Worm (Caenorhabditis elegans) whole organism, young adult: ENCODE results near the gene hrg-2.

ENCODE experiments used
- B0035.1 ChIP-seq: sonication (generic microtip); optimal IDR thresholded peaks from 2 replicates; lab custom pipeline; 2016; ENCODE audit warnings: missing genetic modification characterization, mild to moderate bottlenecking, missing compliant biosample characterization, missing genotype, missing genetic modification reagents
- B0336.3 ChIP-seq: fragments of 200-800 bp; sonication (Bioruptor generic); IDR thresholded peaks from 2 replicates; pipeline ENCODE4 v1.3.6; 2022; ENCODE audit warnings: missing genetic modification characterization, missing compliant biosample characterization
- D2030.7 ChIP-seq: fragments of 200-800 bp; sonication (Bioruptor generic); IDR thresholded peaks from 2 replicates; pipeline ENCODE4 v1.3.6; 2022; ENCODE audit warnings: missing genetic modification reagents, missing genetic modification characterization, missing compliant biosample characterization
- F37B4.10 ChIP-seq: fragments of 200-800 bp; sonication (Bioruptor generic); IDR thresholded peaks from 2 replicates; pipeline ENCODE4 v1.3.6; 2022; ENCODE audit warnings: missing genetic modification characterization, missing compliant biosample characterization
- F39B2.1 ChIP-seq: fragments of 200-800 bp; sonication (Bioruptor generic); IDR thresholded peaks from 2 replicates; pipeline ENCODE4 v1.3.6; 2022; ENCODE audit warnings: missing genetic modification reagents, missing genetic modification characterization, missing compliant biosample characterization
- F52B5.7 ChIP-seq: sonication (generic microtip); optimal IDR thresholded peaks from 2 replicates; lab custom pipeline; 2016; ENCODE audit warnings: mild to moderate bottlenecking, missing genetic modification characterization, missing compliant biosample characterization
- K12H6.12 ChIP-seq: fragments of 200-800 bp; sonication (Bioruptor generic); optimal IDR thresholded peaks from 2 replicates; lab custom pipeline; 2018; ENCODE audit warnings: mild to moderate bottlenecking, missing genetic modification characterization, missing compliant biosample characterization
- ZK185.1 ChIP-seq: sonication (generic microtip); optimal IDR thresholded peaks from 2 replicates; lab custom pipeline; 2016; ENCODE audit warnings: mild to moderate bottlenecking, missing genetic modification characterization, missing compliant biosample characterization; ENCODE audit not compliant: poor library complexity, severe bottlenecking
- ama-1 ChIP-seq, 3 experiments: fragments of 150-350 bp in 1 of 3; sonication (generic microtip) in 2 of 3; optimal IDR thresholded peaks; 2 replicates each; lab custom pipeline; 2014 to 2018; ENCODE audit warnings: missing biosample characterization in 2 of 3, missing genetic modification characterization in 2 of 3, missing genetic modification reagents in 2 of 3
- atf-7 ChIP-seq: sonication (generic microtip); optimal IDR thresholded peaks from 2 replicates; lab custom pipeline; 2017; ENCODE audit warnings: mild to moderate bottlenecking, missing genetic modification characterization, missing compliant biosample characterization
- attf-3 ChIP-seq: fragments of 200-800 bp; sonication (Bioruptor generic); conservative IDR thresholded peaks from 2 replicates; pipeline ENCODE4 v1.3.6; 2022; ENCODE audit warnings: missing genetic modification reagents, missing genetic modification characterization, missing compliant biosample characterization
- cebp-1 ChIP-seq, 2 experiments: fragments of 200-800 bp in 1 of 2; sonication (Bioruptor generic) in 1 of 2; sonication (generic microtip) in 1 of 2; IDR thresholded peaks in 1 of 2; optimal IDR thresholded peaks in 1 of 2; 2 replicates each; pipeline versions ENCODE4 v1.3.6 to Lab custom; 2017 to 2022; ENCODE audit warnings: missing compliant biosample characterization in 2 of 2, missing genetic modification characterization in 2 of 2, mild to moderate bottlenecking in 1 of 2, missing genetic modification reagents in 1 of 2, moderate library complexity in 1 of 2
- ceh-40 ChIP-seq: fragments of 200-800 bp; sonication (Bioruptor generic); IDR thresholded peaks from 2 replicates; pipeline ENCODE4 v1.3.6; 2022; ENCODE audit warnings: missing genetic modification characterization, missing compliant biosample characterization
- ceh-79 ChIP-seq: sonication (generic microtip); optimal IDR thresholded peaks from 2 replicates; lab custom pipeline; 2017; ENCODE audit warnings: mild to moderate bottlenecking, missing genetic modification characterization, missing compliant biosample characterization
- dox-1 ChIP-seq: fragments of 200-800 bp; sonication (Bioruptor generic); IDR thresholded peaks from 2 replicates; pipeline ENCODE4 v1.3.6; 2022; ENCODE audit warnings: missing genetic modification reagents, missing genetic modification characterization, missing compliant biosample characterization
- dpff-1 ChIP-seq: sonication (generic microtip); optimal IDR thresholded peaks from 2 replicates; lab custom pipeline; 2017; ENCODE audit warnings: mild to moderate bottlenecking, missing genetic modification characterization, missing compliant biosample characterization
- fkh-3 ChIP-seq: sonication (generic microtip); optimal IDR thresholded peaks from 2 replicates; lab custom pipeline; 2016; ENCODE audit warnings: mild to moderate bottlenecking, missing genetic modification characterization, missing compliant biosample characterization
- hlh-26 ChIP-seq: fragments of 200-800 bp; sonication (Bioruptor generic); conservative IDR thresholded peaks from 2 replicates; pipeline ENCODE4 v1.3.6; 2022; ENCODE audit warnings: missing genetic modification reagents, missing genetic modification characterization, missing compliant biosample characterization
- hmg-1.2 ChIP-seq: fragments of 200-800 bp; sonication (Bioruptor generic); IDR thresholded peaks from 2 replicates; pipeline ENCODE4 v1.3.6; 2022; ENCODE audit warnings: missing genetic modification reagents, missing genetic modification characterization, missing compliant biosample characterization
- hrde-1 ChIP-seq: sonication (generic microtip); optimal IDR thresholded peaks from 2 replicates; lab custom pipeline; 2016; ENCODE audit warnings: missing genetic modification characterization, mild to moderate bottlenecking, missing compliant biosample characterization, moderate library complexity, missing genotype, missing genetic modification reagents, borderline replicate concordance
- lag-1 ChIP-seq: fragments of 200-800 bp; sonication (Bioruptor generic); IDR thresholded peaks from 2 replicates; pipeline ENCODE4 v1.3.6; 2022; ENCODE audit warnings: missing genetic modification reagents, missing genetic modification characterization, missing compliant biosample characterization
- lin-40 ChIP-seq: sonication (generic microtip); optimal IDR thresholded peaks from 2 replicates; lab custom pipeline; 2016; ENCODE audit warnings: missing genetic modification characterization, mild to moderate bottlenecking, missing compliant biosample characterization, missing genotype, missing genetic modification reagents
- lir-1 ChIP-seq: fragments of 200-800 bp; sonication (Bioruptor generic); conservative IDR thresholded peaks from 2 replicates; pipeline ENCODE4 v1.3.6; 2022; ENCODE audit warnings: missing genetic modification reagents, missing genetic modification characterization, missing compliant biosample characterization
- lsl-1 ChIP-seq: fragments of 200-800 bp; sonication (Bioruptor generic); optimal IDR thresholded peaks from 2 replicates; lab custom pipeline; 2018; ENCODE audit warnings: mild to moderate bottlenecking, missing genetic modification characterization, moderate library complexity, missing compliant biosample characterization
- madf-10 ChIP-seq: sonication (generic microtip); optimal IDR thresholded peaks from 2 replicates; lab custom pipeline; 2016; ENCODE audit warnings: mild to moderate bottlenecking, missing genetic modification characterization, missing compliant biosample characterization
- mcd-1 ChIP-seq: fragments of 200-800 bp; sonication (Bioruptor generic); IDR thresholded peaks from 2 replicates; pipeline ENCODE4 v1.3.6; 2022; ENCODE audit warnings: missing genetic modification reagents, missing genetic modification characterization, missing compliant biosample characterization
- mel-28 ChIP-seq: sonication (generic microtip); optimal IDR thresholded peaks from 2 replicates; lab custom pipeline; 2016; ENCODE audit warnings: borderline replicate concordance, mild to moderate bottlenecking, missing genetic modification characterization, missing compliant biosample characterization
- mes-4 ChIP-seq: sonication (generic microtip); optimal IDR thresholded peaks from 2 replicates; lab custom pipeline; 2016; ENCODE audit warnings: missing genotype, missing genetic modification characterization, missing compliant biosample characterization
- mxl-1 ChIP-seq: sonication (generic microtip); optimal IDR thresholded peaks from 2 replicates; lab custom pipeline; 2016; ENCODE audit warnings: missing genetic modification characterization, missing compliant biosample characterization
- nfyb-1 ChIP-seq: fragments of 200-800 bp; sonication (Bioruptor generic); IDR thresholded peaks from 2 replicates; pipeline ENCODE4 v1.3.6; 2022; ENCODE audit warnings: missing genetic modification reagents, missing genetic modification characterization, missing compliant biosample characterization
- nhr-80 ChIP-seq: sonication (generic microtip); optimal IDR thresholded peaks from 2 replicates; lab custom pipeline; 2016; ENCODE audit warnings: missing genetic modification characterization, missing compliant biosample characterization
- snpc-1.3 ChIP-seq: sonication (generic microtip); optimal IDR thresholded peaks from 2 replicates; lab custom pipeline; 2017; ENCODE audit warnings: missing genetic modification characterization, mild to moderate bottlenecking, missing compliant biosample characterization, antibody characterized with exemption, moderate library complexity, missing genotype, missing genetic modification reagents; ENCODE audit not compliant: insufficient read depth
- tbp1 ChIP-seq: fragments of 200-800 bp; sonication (Bioruptor generic); optimal IDR thresholded peaks from 2 replicates; lab custom pipeline; 2018; ENCODE audit warnings: mild to moderate bottlenecking, missing genetic modification characterization, missing compliant biosample characterization
- tbx-9 ChIP-seq: sonication (generic microtip); optimal IDR thresholded peaks from 2 replicates; lab custom pipeline; 2016; ENCODE audit warnings: borderline replicate concordance, missing genetic modification characterization, inconsistent platforms, missing compliant biosample characterization
- ztf-18 ChIP-seq: sonication (generic microtip); optimal IDR thresholded peaks from 2 replicates; lab custom pipeline; 2016; ENCODE audit warnings: missing genotype, mild to moderate bottlenecking, missing genetic modification characterization, missing compliant biosample characterization
- ztf-26 ChIP-seq: sonication (generic microtip); optimal IDR thresholded peaks from 2 replicates; lab custom pipeline; 2017; ENCODE audit warnings: missing genetic modification characterization, missing compliant biosample characterization
- ztf-3 ChIP-seq: fragments of 200-800 bp; sonication (Bioruptor generic); optimal IDR thresholded peaks from 2 replicates; lab custom pipeline; 2018; ENCODE audit warnings: mild to moderate bottlenecking, missing genetic modification characterization, missing compliant biosample characterization

hrg-2 gene

DNA sequence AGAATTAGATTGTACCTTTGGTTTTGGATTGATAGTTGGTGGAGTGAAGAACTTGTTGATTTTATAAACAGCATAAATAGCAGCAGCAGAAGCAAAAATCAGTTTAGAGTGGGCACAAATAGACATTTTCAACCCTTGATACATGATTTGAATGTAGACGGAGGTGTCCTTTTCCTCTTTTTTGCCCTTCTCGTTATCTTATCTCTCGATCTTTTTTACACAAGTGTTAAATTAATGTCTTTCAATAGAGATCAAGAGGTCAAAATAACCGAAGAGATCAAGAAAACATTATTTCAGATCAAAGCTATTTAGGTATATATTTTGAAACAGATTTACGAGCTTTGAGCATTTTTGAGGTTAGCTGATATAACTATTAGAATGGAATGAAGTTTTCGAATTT lies 1.6 kb upstream of the hrg-2 start, which contains the start of gene cdr-7:
Gene cdr-7, minus strand, starts transcription at position 205 of the 400 bp plus-strand sequence.
- TF ChIP-seq F52B5.7, result no peak
- no peak for TF ChIP-seq lir-1 (GFP tag; lab: Robert Waterston, UW)
- no peak for TF ChIP-seq ceh-40 (GFP tag; lab: Robert Waterston, UW)
- TF ChIP-seq ztf-26 (tag; lab: Kevin White, UChicago), result no peak
- no peak for TF ChIP-seq mes-4 (tag; lab: Kevin White, UChicago)
- TF ChIP-seq lag-1 (GFP tag; lab: Robert Waterston, UW), result no peak
- TF ChIP-seq ama-1 (optimal IDR thresholded peaks at IDR 0.05; lab: Kevin White, UChicago), result no peak
- no peak for TF ChIP-seq ama-1 (GFP tag; optimal IDR thresholded peaks at IDR 0.05; lab: Kevin White, UChicago)
- no peak for TF ChIP-seq hrde-1 (tag; lab: Kevin White, UChicago)
- no peak for TF ChIP-seq snpc-1.3 (tag; lab: Kevin White, UChicago)
- TF ChIP-seq F39B2.1 (GFP tag; lab: Robert Waterston, UW), result no peak
- TF ChIP-seq tbp1 (GFP tag; lab: Kevin White, UChicago), result no peak
- TF ChIP-seq madf-10 (tag; lab: Kevin White, UChicago), result no peak
- TF ChIP-seq atf-7 (tag; lab: Kevin White, UChicago), result no peak
- TF ChIP-seq B0336.3 (GFP tag; lab: Robert Waterston, UW), result no peak
- TF ChIP-seq dox-1 (GFP tag; lab: Robert Waterston, UW), result no peak
- no peak for TF ChIP-seq ztf-3 (GFP tag; lab: Kevin White, UChicago)
- no peak for TF ChIP-seq F37B4.10 (GFP tag; lab: Robert Waterston, UW)

DNA sequence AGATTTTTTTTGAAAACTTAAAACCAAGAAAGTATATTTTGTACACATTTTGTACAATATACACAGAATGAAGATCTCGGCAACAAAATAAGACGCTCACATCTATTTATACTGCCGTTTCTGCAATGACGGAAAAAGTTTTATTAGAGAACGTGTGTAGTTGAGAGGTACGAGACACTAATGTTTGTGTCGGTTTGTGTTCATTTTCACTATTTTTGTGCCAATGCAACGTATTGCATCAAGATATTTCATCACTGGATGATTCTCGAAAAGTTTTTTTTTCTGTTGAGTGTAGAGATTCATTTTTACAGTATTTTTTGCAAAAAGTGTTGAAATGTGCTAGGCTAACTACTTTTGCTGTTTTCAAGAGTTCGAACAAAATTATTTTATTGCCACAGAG lies 1.3 kb downstream of the hrg-2 start:
- TF ChIP-seq nhr-80 (tag; lab: Kevin White, UChicago), result peak; percentile 6
- no peak for TF ChIP-seq cebp-1 (GFP tag; IDR thresholded peaks at IDR 0.05; lab: Robert Waterston, UW)
- peak; percentile 83 for TF ChIP-seq cebp-1 (tag; optimal IDR thresholded peaks at IDR 0.05; lab: Kevin White, UChicago)
- TF ChIP-seq mcd-1 (GFP tag; lab: Robert Waterston, UW), result no peak
- peak; percentile 39; the same call in 1 of the 2 replicates for TF ChIP-seq hmg-1.2 (GFP tag; lab: Robert Waterston, UW)

DNA sequence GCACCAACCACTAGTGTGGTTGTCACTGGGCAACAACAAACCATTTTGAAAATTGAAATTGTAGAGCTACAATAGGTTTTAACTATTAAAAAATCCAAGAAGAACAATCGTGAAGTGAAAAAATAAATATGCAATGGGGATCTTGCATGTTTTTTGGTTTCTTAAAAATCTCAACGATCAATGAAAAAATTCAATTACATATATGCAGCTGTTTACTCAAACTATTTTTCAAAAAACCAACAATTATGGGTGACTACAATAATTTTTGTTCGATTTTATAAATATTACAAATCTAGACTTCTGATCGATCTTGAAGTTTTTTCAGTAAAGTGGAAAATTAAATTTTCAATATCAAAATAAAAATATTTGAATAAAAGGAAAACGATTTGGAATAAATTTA lies 1.8 kb downstream of the hrg-2 start, which contains the start of gene cdr-4:
Gene cdr-4, minus strand, starts transcription at position 101 of the 400 bp plus-strand sequence.
- TF ChIP-seq mel-28 (tag; lab: Kevin White, UChicago) (no peak), ZK185.1 (tag; lab: Kevin White, UChicago) (no peak), tbx-9 (tag; lab: Kevin White, UChicago) (no peak), mes-4 (tag; lab: Kevin White, UChicago) (no peak), nfyb-1 (GFP tag; lab: Robert Waterston, UW) (no peak), dpff-1 (tag; lab: Kevin White, UChicago) (no peak), ztf-3 (GFP tag; lab: Kevin White, UChicago) (no peak), ztf-18 (tag; lab: Kevin White, UChicago) (no peak), lin-40 (tag; lab: Kevin White, UChicago) (no peak), ceh-79 (tag; lab: Kevin White, UChicago) (no peak), mxl-1 (no peak), B0035.1 (tag; lab: Kevin White, UChicago) (no peak), lsl-1 (GFP tag; lab: Kevin White, UChicago) (no peak), hmg-1.2 (GFP tag; lab: Robert Waterston, UW) (no peak), attf-3 (GFP tag; lab: Robert Waterston, UW) (no peak), K12H6.12 (tag; lab: Kevin White, UChicago) (no peak), hlh-26 (GFP tag; lab: Robert Waterston, UW) (no peak), D2030.7 (no peak), fkh-3 (no peak)
